Worm (Caenorhabditis elegans): Measurements from ENCODE around the gene F26D2.3.

ce11 chrV:16377188-16377587, 30.6 kb upstream of the F26D2.3 start:
- no peak for TF ChIP-seq ama-1 (optimal IDR thresholded peaks at IDR 0.05)
- no peak for TF ChIP-seq ceh-82 (tag; optimal IDR thresholded peaks at IDR 0.05)
- TF ChIP-seq aly-2 (tag; optimal IDR thresholded peaks at IDR 0.05), result no peak
- TF ChIP-seq vab-7 (GFP tag; IDR thresholded peaks at IDR 0.05), result no peak
- TF ChIP-seq ces-1 (GFP tag; optimal IDR thresholded peaks at IDR 0.05), result no peak
- TF ChIP-seq nhr-28 (tag; optimal IDR thresholded peaks at IDR 0.05), result no peak
